Worm (Caenorhabditis elegans): ENCODE results near the gene F47C12.6.

Gene F47C12.6

ce11 chrIV:4024159-4025004 is 31.2 kb upstream of the F47C12.6 start:
- TF ChIP-seq ztf-11 (tag; optimal IDR thresholded peaks at IDR 0.05) = no peak
- TF ChIP-seq sma-3 (GFP tag; optimal IDR thresholded peaks at IDR 0.05) = peak; percentile 56
- TF ChIP-seq mab-5 (tag; optimal IDR thresholded peaks at IDR 0.05) = peak; percentile 6
- no peak for TF ChIP-seq ceh-16 (tag; optimal IDR thresholded peaks at IDR 0.05)
- no peak for TF ChIP-seq ama-1 (optimal IDR thresholded peaks at IDR 0.05)
- no peak for TF ChIP-seq nhr-11 (tag; optimal IDR thresholded peaks at IDR 0.05)
- TF ChIP-seq nhr-23 (tag; optimal IDR thresholded peaks at IDR 0.05) = no peak
- no peak for TF ChIP-seq unc-62 (GFP tag; optimal IDR thresholded peaks at IDR 0.05)
- no peak for TF ChIP-seq alr-1 (tag; optimal IDR thresholded peaks at IDR 0.05)
- peak; percentile 51 for TF ChIP-seq nhr-129 (tag; optimal IDR thresholded peaks at IDR 0.05)
- no peak for TF ChIP-seq ceh-82 (tag; optimal IDR thresholded peaks at IDR 0.05)
- TF ChIP-seq mdl-1 (tag; optimal IDR thresholded peaks at IDR 0.05) = peak; percentile 3 to 41
- TF ChIP-seq Y55F3AM.14 (GFP tag; optimal IDR thresholded peaks at IDR 0.05) = peak; percentile 76
- TF ChIP-seq unc-39 (tag; optimal IDR thresholded peaks at IDR 0.05) = no peak
- no peak for TF ChIP-seq aly-2 (tag; optimal IDR thresholded peaks at IDR 0.05)
- TF ChIP-seq F13H6.1 (tag; optimal IDR thresholded peaks at IDR 0.05) = peak; percentile 92
- TF ChIP-seq nhr-6 (tag; optimal IDR thresholded peaks at IDR 0.05) = no peak
- TF ChIP-seq lin-39 (tag; optimal IDR thresholded peaks at IDR 0.05) = no peak
- TF ChIP-seq lsy-2 (tag; optimal IDR thresholded peaks at IDR 0.05) = peak; percentile 16 to 56
- peak; percentile 51 for TF ChIP-seq egl-27 (tag; optimal IDR thresholded peaks at IDR 0.05)
- TF ChIP-seq nhr-25 (tag; optimal IDR thresholded peaks at IDR 0.05) = peak; percentile 86
- no peak for TF ChIP-seq lin-11 (tag; optimal IDR thresholded peaks at IDR 0.05)
- TF ChIP-seq crh-2 (tag; optimal IDR thresholded peaks at IDR 0.05) = peak; percentile 73
- peak; percentile 27 for TF ChIP-seq nhr-10 (tag; optimal IDR thresholded peaks at IDR 0.05)
- TF ChIP-seq R02D3.7 (tag; optimal IDR thresholded peaks at IDR 0.05) = no peak
- peak; percentile 32 for TF ChIP-seq blmp-1 (tag; optimal IDR thresholded peaks at IDR 0.05; ENCODE audit: insufficient read depth)
- TF ChIP-seq nhr-12 (tag; optimal IDR thresholded peaks at IDR 0.05) = no peak
- no peak for TF ChIP-seq skn-1 (tag; optimal IDR thresholded peaks at IDR 0.05)
- TF ChIP-seq C34F6.9 (tag; optimal IDR thresholded peaks at IDR 0.05) = peak; percentile 41
- TF ChIP-seq nhr-77 (tag; optimal IDR thresholded peaks at IDR 0.05) = no peak
- no peak for TF ChIP-seq ztf-1 (GFP tag; conservative IDR thresholded peaks at IDR 0.05)
- TF ChIP-seq nhr-21 (tag; optimal IDR thresholded peaks at IDR 0.05) = peak; percentile 19
- no peak for TF ChIP-seq zag-1 (tag; optimal IDR thresholded peaks at IDR 0.05)
- TF ChIP-seq dmd-4 (tag; optimal IDR thresholded peaks at IDR 0.05) = no peak
- TF ChIP-seq mbf-1 (tag; optimal IDR thresholded peaks at IDR 0.05) = no peak
- peak; percentile 43 for TF ChIP-seq unc-55 (GFP tag; optimal IDR thresholded peaks at IDR 0.05)
- no peak for TF ChIP-seq ZK546.5 (tag; optimal IDR thresholded peaks at IDR 0.05)
- peak; percentile 27 for TF ChIP-seq lin-13 (GFP tag; optimal IDR thresholded peaks at IDR 0.05)
- TF ChIP-seq snpc-4 (tag; optimal IDR thresholded peaks at IDR 0.05) = no peak
- no peak for TF ChIP-seq ztf-4 (tag; optimal IDR thresholded peaks at IDR 0.05)
- TF ChIP-seq elt-3 (tag; optimal IDR thresholded peaks at IDR 0.05) = no peak
- peak; percentile 94 for TF ChIP-seq sma-9 (GFP tag; optimal IDR thresholded peaks at IDR 0.05)
- no peak for TF ChIP-seq sma-9 (tag; optimal IDR thresholded peaks at IDR 0.05)
- TF ChIP-seq fos-1 (tag; optimal IDR thresholded peaks at IDR 0.05) = no peak
- TF ChIP-seq sem-4 (tag; optimal IDR thresholded peaks at IDR 0.05) = peak; percentile 66
- TF ChIP-seq elt-1 (tag; optimal IDR thresholded peaks at IDR 0.05) = no peak
- peak; percentile 68 for TF ChIP-seq gmeb-1 (tag; optimal IDR thresholded peaks at IDR 0.05)
- no peak for TF ChIP-seq nhr-237 (tag; optimal IDR thresholded peaks at IDR 0.05)
- TF ChIP-seq peb-1 (tag; optimal IDR thresholded peaks at IDR 0.05) = no peak

Measured in whole organism, L2 larva.